Fruit fly (Drosophila melanogaster): Measurements from ENCODE around the gene Cyp12a5.

Gene Cyp12a5

DNA sequence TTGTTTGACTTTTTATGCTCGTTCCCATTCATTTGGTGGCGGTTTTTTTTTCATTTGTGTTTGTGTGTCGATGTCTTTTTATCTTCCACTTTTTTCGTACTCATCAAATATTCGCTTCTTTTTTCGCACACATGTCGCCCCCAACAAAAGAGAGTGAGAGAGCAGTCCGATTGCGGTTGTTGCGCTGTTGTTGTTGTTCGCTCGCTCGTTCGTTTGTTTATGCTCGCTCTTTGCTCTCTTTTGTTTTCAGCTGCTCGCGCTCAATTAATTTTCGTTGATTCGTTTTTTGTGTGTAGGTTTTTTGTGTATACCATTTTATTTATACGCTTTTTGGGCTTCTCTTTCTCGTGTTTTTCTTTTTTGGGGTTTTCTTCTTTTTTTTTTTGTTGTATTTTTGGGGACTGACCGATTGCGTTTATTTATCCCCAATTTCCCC is 33.2 kb downstream of the Cyp12a5 start:
- TF ChIP-seq CrebA (GFP tag; optimal IDR thresholded peaks at IDR 0.05; ENCODE audit: borderline replicate concordance) (peak; percentile 80), br (GFP tag; optimal IDR thresholded peaks at IDR 0.05) (no peak), CG32264 (GFP tag; optimal IDR thresholded peaks at IDR 0.05) (peak; percentile 34), CG9705 (GFP tag; optimal IDR thresholded peaks at IDR 0.05) (no peak), Dif (GFP tag; optimal IDR thresholded peaks at IDR 0.05; ENCODE audit: partially characterized antibody) (peak; percentile 93), Vsx2 (GFP tag; optimal IDR thresholded peaks at IDR 0.05; ENCODE audit: partially characterized antibody) (peak; percentile 78), Dfd (GFP tag; optimal IDR thresholded peaks at IDR 0.05) (no peak), Rel (GFP tag; optimal IDR thresholded peaks at IDR 0.05) (peak; percentile 58), Rel (tag; optimal IDR thresholded peaks at IDR 0.05) (peak; percentile 37), psq (GFP tag; optimal IDR thresholded peaks at IDR 0.05) (peak; percentile 80), Sp1 (GFP tag; optimal IDR thresholded peaks at IDR 0.05) (peak; percentile 66), dl (GFP tag; optimal IDR thresholded peaks at IDR 0.05; ENCODE audit: insufficient read depth in 1 of 2, partially characterized antibody in 2 of 2) (peak; percentile 84 to 90), foxo (GFP tag; optimal IDR thresholded peaks at IDR 0.05) (peak in 1 of 2 experiments; percentile 53), sage (GFP tag; optimal IDR thresholded peaks at IDR 0.05) (peak; percentile 59), ey (GFP tag; optimal IDR thresholded peaks at IDR 0.05) (no peak), jim (GFP tag; optimal IDR thresholded peaks at IDR 0.05) (peak; percentile 1)

DNA sequence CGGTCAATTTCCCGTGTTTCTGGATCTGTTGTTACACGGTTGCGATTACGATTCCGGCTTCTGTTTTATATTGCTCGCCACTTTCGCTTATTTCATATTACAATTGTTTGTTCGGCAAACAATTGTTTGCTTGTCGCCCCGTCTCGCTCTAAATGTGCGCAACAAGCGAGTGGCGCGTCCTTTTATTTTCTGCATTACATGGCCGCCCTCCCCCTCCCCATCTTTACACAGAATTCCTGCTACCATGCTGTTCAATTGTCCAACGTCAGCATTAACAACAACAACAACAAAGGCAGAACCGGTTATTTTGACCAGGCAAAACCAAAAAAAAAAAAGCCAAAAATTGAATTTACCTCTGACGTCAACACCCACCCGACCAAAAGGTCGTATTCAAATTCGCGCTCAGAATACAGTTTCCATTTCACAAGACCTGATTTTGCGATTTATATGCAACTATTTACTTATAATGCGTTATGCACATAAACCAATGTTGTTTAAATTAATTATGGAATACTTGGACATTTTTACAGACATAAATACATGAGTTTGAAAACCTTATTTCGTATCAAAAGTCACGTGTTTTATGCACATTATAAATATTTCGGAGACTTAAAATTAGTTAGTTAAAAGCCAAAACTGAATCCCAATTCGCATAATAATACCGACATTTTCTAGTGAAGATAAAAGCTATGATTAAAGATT is 33.8 kb downstream of the Cyp12a5 start:
- no peak for TF ChIP-seq usp (GFP tag; optimal IDR thresholded peaks at IDR 0.05)
- TF ChIP-seq Hr83 (GFP tag; optimal IDR thresholded peaks at IDR 0.05; ENCODE audit: poor library complexity, severe bottlenecking) = no peak
- no peak for TF ChIP-seq CrebA (GFP tag; optimal IDR thresholded peaks at IDR 0.05; ENCODE audit: borderline replicate concordance)
- no peak for TF ChIP-seq sv (GFP tag; optimal IDR thresholded peaks at IDR 0.05)
- peak; percentile 65 for TF ChIP-seq psq (GFP tag; optimal IDR thresholded peaks at IDR 0.05)
- TF ChIP-seq Sp1 (GFP tag; optimal IDR thresholded peaks at IDR 0.05) = peak; percentile 19
- TF ChIP-seq OdsH (GFP tag; optimal IDR thresholded peaks at IDR 0.05) = no peak
- no peak for TF ChIP-seq Dfd (GFP tag; optimal IDR thresholded peaks at IDR 0.05)
- no peak for TF ChIP-seq br (GFP tag; optimal IDR thresholded peaks at IDR 0.05)
- peak; percentile 47 for TF ChIP-seq fru (GFP tag; optimal IDR thresholded peaks at IDR 0.05)
- peak; percentile 2 for TF ChIP-seq HLH106 (tag; optimal IDR thresholded peaks at IDR 0.05)
- peak; percentile 15 for TF ChIP-seq brk (GFP tag; optimal IDR thresholded peaks at IDR 0.05)
- no peak for TF ChIP-seq dl (GFP tag; optimal IDR thresholded peaks at IDR 0.05; ENCODE audit: insufficient read depth in 1 of 2, partially characterized antibody in 2 of 2)
- TF ChIP-seq woc (GFP tag; optimal IDR thresholded peaks at IDR 0.05) = peak; percentile 32
- TF ChIP-seq ey (GFP tag; optimal IDR thresholded peaks at IDR 0.05) = peak; percentile 27
- TF ChIP-seq Rel (GFP tag; optimal IDR thresholded peaks at IDR 0.05) = no peak
- TF ChIP-seq Rel (tag; optimal IDR thresholded peaks at IDR 0.05) = peak; percentile 17

DNA sequence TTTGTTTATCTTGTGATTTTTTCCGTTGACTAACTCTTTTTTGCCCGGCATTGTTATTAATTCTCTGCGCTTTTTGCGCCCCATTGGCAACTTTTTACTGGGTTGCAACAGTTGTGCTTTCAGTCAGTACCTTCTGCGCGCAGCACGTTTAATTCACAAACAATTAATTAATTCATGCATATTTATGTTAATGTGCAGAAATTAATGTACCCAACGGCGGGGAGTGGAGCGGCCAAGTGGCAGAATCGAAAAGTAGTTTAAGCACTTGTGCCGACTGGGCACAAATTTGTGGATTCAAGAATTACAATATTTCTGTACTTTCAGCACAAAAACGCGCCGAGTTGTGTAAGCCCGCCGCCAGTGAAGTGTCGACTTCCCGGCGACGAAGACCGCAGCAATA is 35.1 kb downstream of the Cyp12a5 start:
- TF ChIP-seq brk (GFP tag; optimal IDR thresholded peaks at IDR 0.05) = no peak
- no peak for TF ChIP-seq CG32264 (GFP tag; optimal IDR thresholded peaks at IDR 0.05)

DNA sequence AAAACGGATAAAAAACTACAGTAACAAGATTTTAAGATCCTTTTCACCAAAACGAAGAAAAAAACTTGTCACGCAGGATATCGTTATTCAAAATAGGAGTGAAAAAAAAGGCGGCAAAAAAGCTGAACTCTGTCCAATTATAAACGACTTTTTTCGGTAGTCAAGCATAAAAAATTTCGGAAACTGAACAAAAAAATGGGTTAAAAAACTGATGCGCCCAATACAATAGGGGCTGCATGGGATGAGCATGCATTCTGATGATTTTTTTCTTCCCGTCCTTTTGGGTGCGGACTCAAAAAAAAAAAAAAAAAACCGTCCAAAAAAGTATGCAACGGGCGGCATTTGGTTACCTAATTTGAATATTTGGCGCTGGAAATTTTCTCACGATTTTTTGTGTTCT is 42.1 kb downstream of the Cyp12a5 start:
- TF ChIP-seq Dfd (GFP tag; optimal IDR thresholded peaks at IDR 0.05) (no peak), dsf (GFP tag; optimal IDR thresholded peaks at IDR 0.05; ENCODE audit: borderline replicate concordance) (no peak), lola (GFP tag; optimal IDR thresholded peaks at IDR 0.05) (no peak), Vsx2 (GFP tag; optimal IDR thresholded peaks at IDR 0.05; ENCODE audit: partially characterized antibody) (no peak), Hnf4 (GFP tag; optimal IDR thresholded peaks at IDR 0.05) (no peak)

dm6 chr3R:19176700-19177099 is 44.3 kb downstream of the Cyp12a5 start, which contains the start of gene CG14282:
Gene CG14282, plus strand, starts transcription at chr3R:19177000.
- no peak for TF ChIP-seq Abd-B (GFP tag; optimal IDR thresholded peaks at IDR 0.05)
- TF ChIP-seq Dif (GFP tag; optimal IDR thresholded peaks at IDR 0.05; ENCODE audit: partially characterized antibody) = no peak
- no peak for TF ChIP-seq Jra (GFP tag; optimal IDR thresholded peaks at IDR 0.05)
- TF ChIP-seq sage (GFP tag; optimal IDR thresholded peaks at IDR 0.05) = no peak
- TF ChIP-seq Hnf4 (GFP tag; optimal IDR thresholded peaks at IDR 0.05) = no peak
- no peak for TF ChIP-seq sv (GFP tag; optimal IDR thresholded peaks at IDR 0.05)

Measured in whole organism, wandering third instar larva.